Worm (Caenorhabditis elegans) whole organism, L2 larva: Measurements from ENCODE around the gene D1005.10.
A peak's percentile ranks its signal among the peaks of the same experiment; 100 is the strongest.

Source experiments
- C34F6.9 ChIP-seq: fragments of 150-350 bp; optimal IDR thresholded peaks from 2 replicates; lab custom pipeline; 2014; ENCODE audit warnings: missing biosample characterization, missing genetic modification characterization
- F13H6.1 ChIP-seq: sonication (generic microtip); optimal IDR thresholded peaks from 2 replicates; lab custom pipeline; 2016; ENCODE audit warnings: missing genetic modification characterization, missing compliant biosample characterization
- R02D3.7 ChIP-seq: fragments of 150-350 bp; optimal IDR thresholded peaks from 2 replicates; lab custom pipeline; 2014; ENCODE audit warnings: missing biosample characterization, missing genetic modification characterization
- alr-1 ChIP-seq: fragments of 150-350 bp; optimal IDR thresholded peaks from 2 replicates; lab custom pipeline; 2014; ENCODE audit warnings: missing biosample characterization, missing genetic modification characterization
- aly-2 ChIP-seq: fragments of 150-350 bp; optimal IDR thresholded peaks from 2 replicates; lab custom pipeline; 2014; ENCODE audit warnings: missing biosample characterization, missing genetic modification characterization
- ama-1 ChIP-seq: fragments of 150-350 bp; optimal IDR thresholded peaks from 2 replicates; lab custom pipeline; 2018; ENCODE audit warnings: inconsistent platforms
- blmp-1 ChIP-seq: sonication (generic microtip); optimal IDR thresholded peaks from 2 replicates; lab custom pipeline; 2017; ENCODE audit warnings: missing genetic modification characterization, mild to moderate bottlenecking, missing compliant biosample characterization, antibody characterized with exemption, moderate library complexity; ENCODE audit not compliant: insufficient read depth
- ceh-16 ChIP-seq: fragments of 150-350 bp; optimal IDR thresholded peaks from 2 replicates; lab custom pipeline; 2014; ENCODE audit warnings: missing biosample characterization, missing genetic modification characterization
- ceh-82 ChIP-seq: fragments of 150-350 bp; optimal IDR thresholded peaks from 2 replicates; lab custom pipeline; 2014; ENCODE audit warnings: missing biosample characterization, missing genetic modification characterization
- crh-2 ChIP-seq: sonication (generic microtip); optimal IDR thresholded peaks from 2 replicates; lab custom pipeline; 2017; ENCODE audit warnings: missing biosample characterization, missing genetic modification characterization
- elt-1 ChIP-seq: fragments of 150-350 bp; optimal IDR thresholded peaks from 2 replicates; lab custom pipeline; 2014; ENCODE audit warnings: missing biosample characterization, missing genetic modification characterization
- elt-3 ChIP-seq: sonication (generic microtip); optimal IDR thresholded peaks from 2 replicates; lab custom pipeline; 2017; ENCODE audit warnings: missing biosample characterization, missing genetic modification characterization
- fos-1 ChIP-seq: fragments of 150-350 bp; optimal IDR thresholded peaks from 2 replicates; lab custom pipeline; 2014; ENCODE audit warnings: missing biosample characterization, missing genetic modification characterization
- gmeb-1 ChIP-seq: fragments of 150-350 bp; optimal IDR thresholded peaks from 2 replicates; lab custom pipeline; 2014; ENCODE audit warnings: missing biosample characterization, missing genetic modification characterization
- lin-11 ChIP-seq: fragments of 150-350 bp; sonication (generic microtip); optimal IDR thresholded peaks from 2 replicates; lab custom pipeline; 2014; ENCODE audit warnings: missing biosample characterization, missing genetic modification characterization, inconsistent platforms, mixed read lengths
- lin-13 ChIP-seq: fragments of 150-350 bp; optimal IDR thresholded peaks from 2 replicates; lab custom pipeline; 2014; ENCODE audit warnings: missing biosample characterization, missing genetic modification reagents, missing genetic modification characterization
- lin-39 ChIP-seq: fragments of 150-350 bp; optimal IDR thresholded peaks from 2 replicates; lab custom pipeline; 2014; ENCODE audit warnings: missing biosample characterization, missing genetic modification reagents, missing genetic modification characterization
- lsy-2 ChIP-seq, 2 experiments: fragments of 150-350 bp in 1 of 2; sonication (generic microtip) in 1 of 2; optimal IDR thresholded peaks; 2 replicates each; lab custom pipeline; 2014 to 2017; ENCODE audit warnings: missing biosample characterization in 2 of 2, missing genetic modification characterization in 2 of 2
- mbf-1 ChIP-seq: sonication (generic microtip); optimal IDR thresholded peaks from 2 replicates; lab custom pipeline; 2017; ENCODE audit warnings: missing biosample characterization, missing genetic modification characterization
- nhr-10 ChIP-seq: sonication (generic microtip); optimal IDR thresholded peaks from 2 replicates; lab custom pipeline; 2017; ENCODE audit warnings: missing biosample characterization, missing genetic modification characterization
- nhr-11 ChIP-seq: fragments of 150-350 bp; optimal IDR thresholded peaks from 2 replicates; lab custom pipeline; 2014; ENCODE audit warnings: missing biosample characterization, missing genetic modification characterization
- nhr-129 ChIP-seq: fragments of 150-350 bp; optimal IDR thresholded peaks from 2 replicates; lab custom pipeline; 2014; ENCODE audit warnings: missing biosample characterization, missing genetic modification characterization
- nhr-23 ChIP-seq: fragments of 150-350 bp; optimal IDR thresholded peaks from 2 replicates; lab custom pipeline; 2014; ENCODE audit warnings: missing biosample characterization, missing genetic modification reagents, missing genetic modification characterization
- nhr-25 ChIP-seq: fragments of 150-350 bp; sonication (generic microtip); optimal IDR thresholded peaks from 3 replicates; lab custom pipeline; 2014; ENCODE audit warnings: missing biosample characterization, missing genetic modification characterization
- nhr-6 ChIP-seq: fragments of 150-350 bp; optimal IDR thresholded peaks from 2 replicates; lab custom pipeline; 2014; ENCODE audit warnings: missing biosample characterization, missing genetic modification characterization
- nhr-77 ChIP-seq: fragments of 150-350 bp; optimal IDR thresholded peaks from 2 replicates; lab custom pipeline; 2014; ENCODE audit warnings: missing biosample characterization, missing genetic modification characterization
- peb-1 ChIP-seq: fragments of 150-350 bp; optimal IDR thresholded peaks from 2 replicates; lab custom pipeline; 2014; ENCODE audit warnings: missing biosample characterization, missing genetic modification characterization
- sem-4 ChIP-seq: fragments of 150-350 bp; optimal IDR thresholded peaks from 2 replicates; lab custom pipeline; 2014; ENCODE audit warnings: missing biosample characterization, missing genetic modification reagents, missing genetic modification characterization
- sma-9 ChIP-seq, 2 experiments: fragments of 150-350 bp in 1 of 2; sonication (generic microtip) in 1 of 2; optimal IDR thresholded peaks; 2 replicates each; lab custom pipeline; 2014 to 2016; ENCODE audit warnings: missing genetic modification characterization in 2 of 2, mild to moderate bottlenecking in 1 of 2, missing biosample characterization in 1 of 2, missing compliant biosample characterization in 1 of 2, missing genetic modification reagents in 1 of 2, moderate library complexity in 1 of 2
- unc-55 ChIP-seq: fragments of 150-350 bp; sonication (generic microtip); optimal IDR thresholded peaks from 3 replicates; lab custom pipeline; 2014; ENCODE audit warnings: missing biosample characterization, missing genetic modification reagents, missing genetic modification characterization
- zag-1 ChIP-seq: fragments of 150-350 bp; optimal IDR thresholded peaks from 2 replicates; lab custom pipeline; 2014; ENCODE audit warnings: missing biosample characterization, missing genetic modification characterization
- ztf-1 ChIP-seq: fragments of 200-800 bp; sonication (Bioruptor generic); conservative IDR thresholded peaks from 2 replicates; pipeline ENCODE4 v1.3.6; 2022; ENCODE audit warnings: missing genetic modification characterization, missing compliant biosample characterization
- ztf-11 ChIP-seq: sonication (generic microtip); optimal IDR thresholded peaks from 2 replicates; lab custom pipeline; 2017; ENCODE audit warnings: missing biosample characterization, missing genetic modification characterization
- ztf-4 ChIP-seq: fragments of 150-350 bp; optimal IDR thresholded peaks from 2 replicates; lab custom pipeline; 2014; ENCODE audit warnings: missing biosample characterization, missing genetic modification characterization

Gene D1005.10

DNA sequence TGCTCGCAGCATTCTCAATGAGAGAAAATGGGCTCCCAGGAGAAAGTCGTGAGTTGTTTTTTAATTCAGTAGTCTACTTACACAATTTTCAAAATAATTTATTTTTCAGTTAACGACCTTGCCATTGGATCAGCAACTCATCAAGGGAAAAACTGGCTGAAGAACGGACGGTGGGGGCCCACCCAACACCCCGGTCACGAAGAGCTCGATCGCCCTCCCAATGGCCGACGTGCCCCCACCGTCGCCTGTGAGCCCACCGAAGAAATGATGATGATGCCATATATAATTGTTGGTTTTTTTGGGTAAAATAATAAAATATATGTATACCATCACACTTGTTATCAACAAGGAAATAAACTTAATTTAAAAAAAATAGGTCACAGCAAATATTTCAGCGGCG is 16.9 kb upstream of the D1005.10 start:
- TF ChIP-seq lsy-2 (tag; optimal IDR thresholded peaks at IDR 0.05; lab: Kevin White, UChicago), result no peak
- no peak for TF ChIP-seq nhr-77
- TF ChIP-seq nhr-23 (tag; lab: Kevin White, UChicago), result no peak
- TF ChIP-seq aly-2 (tag; lab: Kevin White, UChicago), result no peak
- TF ChIP-seq nhr-25 (tag; lab: Kevin White, UChicago), result no peak
- TF ChIP-seq ama-1, result no peak
- TF ChIP-seq ztf-4 (tag; lab: Kevin White, UChicago), result no peak
- TF ChIP-seq C34F6.9 (tag; lab: Kevin White, UChicago), result no peak
- no peak for TF ChIP-seq lin-11 (tag; lab: Kevin White, UChicago)
- no peak for TF ChIP-seq crh-2 (tag; lab: Kevin White, UChicago)
- no peak for TF ChIP-seq elt-3
- TF ChIP-seq unc-55, result no peak
- TF ChIP-seq fos-1, result no peak
- TF ChIP-seq gmeb-1 (tag; lab: Kevin White, UChicago), result no peak

DNA sequence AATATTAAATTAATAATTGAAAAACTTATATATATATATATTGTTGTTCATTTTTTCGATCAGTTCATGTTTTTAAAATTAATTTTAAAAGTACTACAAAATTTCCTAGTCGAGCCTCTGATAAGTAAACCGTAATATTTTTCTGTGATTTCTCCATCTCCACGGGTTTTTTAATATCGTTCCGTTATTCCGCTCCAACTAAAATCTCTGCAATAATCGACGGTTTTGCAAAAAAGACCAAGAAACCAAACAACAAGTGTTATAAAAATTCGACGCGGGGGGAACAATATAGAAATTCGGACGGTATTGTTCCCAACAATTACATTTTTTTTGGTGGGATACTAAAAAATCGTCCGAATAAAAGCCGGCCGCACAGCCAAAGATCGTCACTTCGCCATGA is 16.5 kb upstream of the D1005.10 start, which contains the start of gene F09E10.1:
TSS of gene F09E10.1 (plus strand) at position 301 of the 400 bp plus-strand sequence.
- TF ChIP-seq alr-1, result no peak
- TF ChIP-seq nhr-11, result no peak
- TF ChIP-seq zag-1 (tag; lab: Kevin White, UChicago), result no peak
- TF ChIP-seq sma-9 (GFP tag; optimal IDR thresholded peaks at IDR 0.05; lab: Kevin White, UChicago), result no peak
- no peak for TF ChIP-seq sma-9 (tag; optimal IDR thresholded peaks at IDR 0.05; lab: Kevin White, UChicago)
- TF ChIP-seq aly-2 (tag; lab: Kevin White, UChicago), result no peak

DNA sequence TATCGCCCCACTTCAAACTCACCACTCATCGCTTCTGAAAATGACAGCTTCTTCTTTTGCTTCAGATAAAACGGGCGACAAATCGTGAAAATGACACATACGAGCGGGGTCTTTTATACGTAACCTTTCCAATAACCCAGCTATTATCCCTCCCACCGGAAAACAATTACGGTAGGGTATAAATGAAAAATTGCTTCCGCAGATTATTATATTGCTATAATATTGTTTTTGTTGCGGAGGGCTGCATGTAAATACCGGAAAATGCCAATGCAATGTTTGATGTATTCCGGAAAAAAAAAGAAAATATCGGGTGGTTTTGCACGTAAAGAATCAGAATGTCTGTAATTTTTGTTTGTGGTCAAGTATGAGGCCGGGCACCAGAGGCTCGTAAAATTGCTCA is 15.8 kb upstream of the D1005.10 start, which contains the start of gene F09E10.7:
TSS of gene F09E10.7 (minus strand) at position 101 of the 400 bp plus-strand sequence.
- no peak for TF ChIP-seq zag-1 (tag; lab: Kevin White, UChicago)

DNA sequence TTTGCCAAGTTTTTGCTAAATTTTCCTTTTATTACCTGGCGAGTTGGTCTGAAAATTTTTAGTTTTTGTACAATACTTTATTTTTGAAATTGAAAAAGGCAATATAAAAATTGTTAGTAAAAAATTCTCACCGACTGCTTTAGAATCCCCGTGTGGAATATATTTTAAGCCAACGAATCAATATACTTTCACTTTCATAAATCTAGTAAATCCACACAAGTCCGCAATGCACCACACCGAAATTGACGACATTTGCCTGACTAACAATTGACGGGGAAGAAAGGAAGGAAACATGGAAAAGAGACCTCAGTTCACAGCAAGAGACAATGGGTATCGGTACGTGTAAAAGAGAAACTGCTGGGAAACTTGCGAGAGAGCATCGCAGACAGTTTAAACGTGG is 13.5 kb upstream of the D1005.10 start:
- TF ChIP-seq nhr-129 (tag; lab: Kevin White, UChicago), result peak; percentile 45
- TF ChIP-seq ztf-4 (tag; lab: Kevin White, UChicago), result no peak

DNA sequence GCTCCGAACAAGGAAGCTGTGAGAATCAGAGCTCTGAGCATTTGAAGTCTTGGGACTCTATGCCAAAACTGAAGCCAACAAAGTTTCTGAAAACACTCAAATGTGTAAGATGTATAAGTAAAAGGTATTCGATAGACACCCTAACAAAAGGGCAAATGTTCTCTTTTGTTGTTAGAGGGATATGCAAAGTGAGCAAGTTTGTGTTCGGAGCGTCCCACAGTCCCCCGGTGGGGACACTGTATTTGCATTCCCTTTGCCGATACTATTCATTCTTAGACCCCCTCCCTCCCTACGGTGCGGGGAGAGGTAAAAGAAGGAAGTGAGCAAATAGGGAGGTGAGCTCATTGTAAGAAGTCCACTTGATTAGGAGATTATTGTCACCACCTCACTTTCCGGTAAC is 11.6 kb upstream of the D1005.10 start, which contains the start of gene F09E10.6:
TSS of gene F09E10.6 (minus strand) at position 101 of the 400 bp plus-strand sequence.
- TF ChIP-seq peb-1 (tag; lab: Kevin White, UChicago), result no peak
- TF ChIP-seq fos-1, result no peak
- TF ChIP-seq zag-1 (tag; lab: Kevin White, UChicago), result no peak
- TF ChIP-seq crh-2 (tag; lab: Kevin White, UChicago), result no peak
- no peak for TF ChIP-seq nhr-10 (tag; lab: Kevin White, UChicago)
- TF ChIP-seq elt-1 (tag; lab: Kevin White, UChicago), result no peak
- TF ChIP-seq C34F6.9 (tag; lab: Kevin White, UChicago), result no peak
- TF ChIP-seq ceh-82, result no peak
- TF ChIP-seq F13H6.1 (tag; lab: Kevin White, UChicago), result no peak
- TF ChIP-seq nhr-11, result no peak
- TF ChIP-seq aly-2 (tag; lab: Kevin White, UChicago), result no peak
- no peak for TF ChIP-seq ztf-1 (GFP tag; lab: Robert Waterston, UW)

DNA sequence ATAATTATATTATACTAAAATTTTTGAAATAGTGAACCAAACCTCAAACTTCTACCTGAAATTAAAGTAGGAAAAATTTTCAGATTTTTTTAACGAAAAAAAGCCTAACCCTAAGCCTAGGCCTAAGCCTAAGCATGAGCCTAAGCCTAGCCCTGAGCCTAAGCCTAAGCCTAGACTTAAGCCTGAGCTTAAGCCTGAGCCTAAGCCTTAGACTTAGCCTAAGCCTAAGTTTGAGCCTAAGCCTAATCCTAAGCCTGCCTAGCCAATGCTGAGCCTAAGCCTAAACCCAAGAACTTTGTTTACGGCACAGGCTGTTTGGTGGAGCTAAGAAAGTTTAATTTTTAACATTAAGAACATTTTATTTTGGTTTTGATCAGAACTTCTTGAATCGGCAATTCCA is 10.0 kb upstream of the D1005.10 start:
- TF ChIP-seq nhr-23 (tag; lab: Kevin White, UChicago) (no peak), nhr-77 (no peak), sma-9 (GFP tag; optimal IDR thresholded peaks at IDR 0.05; lab: Kevin White, UChicago) (no peak), sma-9 (tag; optimal IDR thresholded peaks at IDR 0.05; lab: Kevin White, UChicago) (no peak), nhr-6 (tag; lab: Kevin White, UChicago) (no peak), ceh-16 (tag; lab: Kevin White, UChicago) (no peak), unc-55 (no peak), crh-2 (tag; lab: Kevin White, UChicago) (no peak), blmp-1 (tag; lab: Kevin White, UChicago) (no peak), sem-4 (tag; lab: Kevin White, UChicago) (no peak), nhr-11 (no peak), aly-2 (tag; lab: Kevin White, UChicago) (no peak), alr-1 (no peak), lin-13 (GFP tag; lab: Kevin White, UChicago) (no peak), gmeb-1 (tag; lab: Kevin White, UChicago) (no peak), C34F6.9 (tag; lab: Kevin White, UChicago) (no peak), R02D3.7 (tag; lab: Kevin White, UChicago) (no peak), nhr-25 (tag; lab: Kevin White, UChicago) (no peak), mbf-1 (tag; lab: Kevin White, UChicago) (no peak), ztf-11 (tag; lab: Kevin White, UChicago) (no peak), lin-39 (no peak)
